Fruit fly (Drosophila melanogaster) whole organism, embryonic: ENCODE data around the gene CG14229.

Experiments used
- B-H2 ChIP-seq: fragments of 200-800 bp; sonication (Bioruptor generic); optimal IDR thresholded peaks from 2 replicates; lab custom pipeline; 2018; ENCODE audit warnings: missing biosample characterization, mild to moderate bottlenecking, missing genetic modification characterization
- Bdp1 ChIP-seq: fragments of 200-800 bp; sonication (Bioruptor generic); optimal IDR thresholded peaks from 3 replicates; lab custom pipeline; 2016; ENCODE audit warnings: missing biosample characterization, missing genetic modification characterization
- Bgb ChIP-seq: fragments of 200-800 bp; sonication (Bioruptor generic); IDR thresholded peaks from 2 replicates; pipeline ENCODE4 v1.3.6; 2022; ENCODE audit warnings: missing biosample characterization, missing genetic modification characterization; ENCODE audit not compliant: partially characterized antibody
- CG10565 ChIP-seq: fragments of 200-800 bp; sonication (Bioruptor generic); optimal IDR thresholded peaks from 3 replicates; lab custom pipeline; 2016; ENCODE audit warnings: missing biosample characterization, mild to moderate bottlenecking, missing genetic modification characterization
- CG10959 ChIP-seq: fragments of 200-800 bp; sonication (Bioruptor generic); IDR thresholded peaks from 2 replicates; pipeline ENCODE4 v1.3.6; 2022; ENCODE audit warnings: missing biosample characterization, missing genetic modification characterization
- CG11247 ChIP-seq: fragments of 200-800 bp; sonication (Bioruptor generic); IDR thresholded peaks from 2 replicates; pipeline ENCODE4 v1.3.6; 2022; ENCODE audit warnings: missing biosample characterization, missing genetic modification characterization
- CG12942 ChIP-seq: fragments of 200-800 bp; sonication (Bioruptor generic); optimal IDR thresholded peaks from 3 replicates; lab custom pipeline; 2016; ENCODE audit warnings: missing biosample characterization, missing genetic modification characterization
- CG14667 ChIP-seq: fragments of 200-800 bp; sonication (Bioruptor generic); IDR thresholded peaks from 2 replicates; pipeline ENCODE4 v1.3.6; 2022; ENCODE audit warnings: missing biosample characterization, missing genetic modification characterization
- CG15479 ChIP-seq: fragments of 200-800 bp; sonication (Bioruptor generic); optimal IDR thresholded peaks from 3 replicates; lab custom pipeline; 2019; ENCODE audit warnings: missing biosample characterization, mild to moderate bottlenecking, missing genetic modification characterization, moderate library complexity
- CG16863 ChIP-seq: fragments of 200-800 bp; sonication (Bioruptor generic); optimal IDR thresholded peaks from 3 replicates; lab custom pipeline; 2016; ENCODE audit warnings: missing biosample characterization, missing genetic modification characterization
- CG2116 ChIP-seq: fragments of 200-800 bp; sonication (Bioruptor generic); optimal IDR thresholded peaks from 3 replicates; lab custom pipeline; 2018; ENCODE audit warnings: missing biosample characterization, mild to moderate bottlenecking, missing genetic modification characterization
- CG2712 ChIP-seq: fragments of 200-800 bp; optimal IDR thresholded peaks from 3 replicates; lab custom pipeline; 2019; ENCODE audit warnings: missing biosample characterization, mild to moderate bottlenecking, missing genetic modification characterization, moderate library complexity
- CG30431 ChIP-seq: fragments of 200-800 bp; sonication (Bioruptor generic); optimal IDR thresholded peaks from 2 replicates; lab custom pipeline; 2017; ENCODE audit warnings: missing biosample characterization, missing genetic modification characterization
- CG32767 ChIP-seq: fragments of 200-800 bp; sonication (Bioruptor generic); IDR thresholded peaks from 2 replicates; pipeline ENCODE4 v1.3.6; 2022; ENCODE audit warnings: missing biosample characterization, missing genetic modification characterization
- CG43689 ChIP-seq: fragments of 200-800 bp; sonication (Bioruptor generic); IDR thresholded peaks from 2 replicates; pipeline ENCODE4 v1.3.6; 2022; ENCODE audit warnings: missing biosample characterization, missing genetic modification characterization
- CG4820 ChIP-seq: fragments of 200-800 bp; sonication (Bioruptor generic); optimal IDR thresholded peaks from 3 replicates; lab custom pipeline; 2016; ENCODE audit warnings: missing biosample characterization, missing genetic modification characterization
- CG6813 ChIP-seq: fragments of 200-800 bp; sonication (Bioruptor generic); optimal IDR thresholded peaks from 2 replicates; lab custom pipeline; 2017; ENCODE audit warnings: missing biosample characterization, missing genetic modification characterization, mild to moderate bottlenecking, moderate library complexity, missing genetic modification reagents
- CG7987 ChIP-seq: fragments of 200-800 bp; sonication (Bioruptor generic); optimal IDR thresholded peaks from 2 replicates; lab custom pipeline; 2018; ENCODE audit warnings: missing biosample characterization, mild to moderate bottlenecking, missing genetic modification characterization, moderate library complexity
- CG8290 ChIP-seq, 3 experiments: fragments of 200-800 bp; sonication (Bioruptor generic); optimal IDR thresholded peaks; 2 replicates each; lab custom pipeline; 2016 to 2019; ENCODE audit warnings: missing biosample characterization in 3 of 3, missing genetic modification characterization in 3 of 3, mild to moderate bottlenecking in 2 of 3, moderate library complexity in 1 of 3
- CTCF ChIP-seq: fragments of 200-800 bp; sonication (Bioruptor generic); optimal IDR thresholded peaks from 2 replicates; lab custom pipeline; 2017; ENCODE audit warnings: missing biosample characterization, mild to moderate bottlenecking, missing genetic modification characterization, moderate library complexity
- Camta ChIP-seq: fragments of 200-800 bp; sonication (Bioruptor generic); optimal IDR thresholded peaks from 2 replicates; lab custom pipeline; 2016; ENCODE audit warnings: missing biosample characterization, missing genetic modification characterization
- CkIIα-i1 ChIP-seq: fragments of 200-800 bp; sonication (Bioruptor generic); IDR thresholded peaks from 2 replicates; pipeline ENCODE4 v1.3.6; 2022; ENCODE audit warnings: missing biosample characterization, missing genetic modification characterization
- D19B ChIP-seq: fragments of 200-800 bp; sonication (Bioruptor generic); optimal IDR thresholded peaks from 2 replicates; lab custom pipeline; 2017; ENCODE audit warnings: missing biosample characterization, mild to moderate bottlenecking, missing genetic modification characterization
- Dfd ChIP-seq, 2 experiments: fragments of >200 bp; optimal IDR thresholded peaks; 2 replicates each; lab custom pipeline; 2017; ENCODE audit warnings: missing biosample characterization in 2 of 2, missing genetic modification characterization in 2 of 2
- Doc3 ChIP-seq: fragments of 200-800 bp; sonication (Bioruptor generic); IDR thresholded peaks from 3 replicates; pipeline ENCODE4 v1.3.6; 2022; ENCODE audit warnings: missing biosample characterization, missing genetic modification characterization; ENCODE audit not compliant: partially characterized antibody
- Dref ChIP-seq: fragments of 200-800 bp; sonication (Bioruptor generic); IDR thresholded peaks from 2 replicates; pipeline ENCODE4 v1.3.6; 2022; ENCODE audit warnings: missing biosample characterization, missing genetic modification characterization
- H2.0 ChIP-seq: fragments of 200-800 bp; sonication (Bioruptor generic); IDR thresholded peaks from 2 replicates; pipeline ENCODE4 v1.3.6; 2022; ENCODE audit warnings: missing biosample characterization, missing genetic modification characterization
- Opbp ChIP-seq: fragments of 200-800 bp; sonication (Bioruptor generic); IDR thresholded peaks from 3 replicates; pipeline ENCODE4 v1.3.6; 2022; ENCODE audit warnings: missing biosample characterization, missing genetic modification characterization; ENCODE audit not compliant: partially characterized antibody
- Spps ChIP-seq: fragments of 200-800 bp; sonication (Bioruptor generic); optimal IDR thresholded peaks from 2 replicates; lab custom pipeline; 2018; ENCODE audit warnings: missing biosample characterization, mild to moderate bottlenecking, missing genetic modification characterization
- Trl ChIP-seq, 3 experiments: fragments of >200 bp in 2 of 3; fragments of 200-800 bp in 1 of 3; sonication (Bioruptor generic) in 1 of 3; optimal IDR thresholded peaks; 2 replicates in 1 of 3; 3 replicates in 2 of 3; lab custom pipeline; 2016 to 2017; ENCODE audit warnings: missing biosample characterization in 1 of 3, missing genetic modification characterization in 1 of 3
- ara ChIP-seq: fragments of 200-800 bp; sonication (Bioruptor generic); IDR thresholded peaks from 2 replicates; pipeline ENCODE4 v1.3.6; 2022; ENCODE audit warnings: missing biosample characterization, missing genetic modification characterization
- ash1 ChIP-seq: fragments of 200-800 bp; sonication (Bioruptor generic); optimal IDR thresholded peaks from 2 replicates; lab custom pipeline; 2018; ENCODE audit warnings: missing biosample characterization, mild to moderate bottlenecking, missing genetic modification characterization
- caup ChIP-seq: fragments of 200-800 bp; sonication (Bioruptor generic); optimal IDR thresholded peaks from 3 replicates; lab custom pipeline; 2017; ENCODE audit warnings: missing biosample characterization, mild to moderate bottlenecking, missing genetic modification characterization, moderate library complexity; ENCODE audit not compliant: severe bottlenecking
- crol ChIP-seq: fragments of 200-800 bp; sonication (Bioruptor generic); IDR thresholded peaks from 2 replicates; pipeline ENCODE4 v1.3.6; 2022; ENCODE audit warnings: missing biosample characterization, missing genetic modification characterization
- dati ChIP-seq: fragments of 200-800 bp; sonication (Bioruptor generic); IDR thresholded peaks from 2 replicates; pipeline ENCODE4 v1.3.6; 2022; ENCODE audit warnings: missing biosample characterization, missing genetic modification characterization
- dysf ChIP-seq: fragments of 200-800 bp; sonication (Bioruptor generic); IDR thresholded peaks from 3 replicates; pipeline ENCODE4 v1.3.6; 2022; ENCODE audit warnings: missing biosample characterization, missing genetic modification characterization
- eyg ChIP-seq: fragments of 200-800 bp; sonication (Bioruptor generic); optimal IDR thresholded peaks from 3 replicates; lab custom pipeline; 2016; ENCODE audit warnings: missing biosample characterization, missing genetic modification characterization
- fru ChIP-seq: fragments of >200 bp; optimal IDR thresholded peaks from 2 replicates; lab custom pipeline; 2017
- gem ChIP-seq: fragments of 200-800 bp; sonication (Bioruptor generic); optimal IDR thresholded peaks from 2 replicates; lab custom pipeline; 2019; ENCODE audit warnings: missing biosample characterization, mild to moderate bottlenecking, missing genetic modification characterization, moderate library complexity
- hth ChIP-seq: fragments of >200 bp; optimal IDR thresholded peaks from 2 replicates; lab custom pipeline; 2017; ENCODE audit warnings: inconsistent platforms
- jigr1 ChIP-seq: fragments of 200-800 bp; sonication (Bioruptor generic); IDR thresholded peaks from 3 replicates; pipeline ENCODE4 v1.3.6; 2022; ENCODE audit warnings: missing biosample characterization, missing genetic modification characterization
- org-1 ChIP-seq: fragments of 200-800 bp; sonication (Bioruptor generic); optimal IDR thresholded peaks from 2 replicates; lab custom pipeline; 2017; ENCODE audit warnings: missing biosample characterization, missing genetic modification characterization
- otp ChIP-seq: fragments of 200-800 bp; sonication (Bioruptor generic); IDR thresholded peaks from 3 replicates; pipeline ENCODE4, ENCODE4 v1.3.6; 2022; ENCODE audit warnings: missing biosample characterization, missing genetic modification characterization
- pb ChIP-seq: fragments of 200-800 bp; sonication (Bioruptor generic); optimal IDR thresholded peaks from 3 replicates; lab custom pipeline; 2016; ENCODE audit warnings: missing biosample characterization, missing genetic modification characterization
- ro ChIP-seq: fragments of 200-800 bp; sonication (Bioruptor generic); IDR thresholded peaks from 2 replicates; pipeline ENCODE4 v1.3.6; 2022; ENCODE audit warnings: missing biosample characterization, missing genetic modification characterization
- run ChIP-seq: fragments of 200-800 bp; sonication (Bioruptor generic); optimal IDR thresholded peaks from 3 replicates; lab custom pipeline; 2018; ENCODE audit warnings: missing biosample characterization, mild to moderate bottlenecking, missing genetic modification characterization
- sc ChIP-seq, 3 experiments: fragments of >200 bp in 2 of 3; fragments of 200-800 bp in 1 of 3; sonication (Bioruptor generic) in 1 of 3; optimal IDR thresholded peaks; 2 replicates in 2 of 3; 3 replicates in 1 of 3; lab custom pipeline; 2017; ENCODE audit warnings: mild to moderate bottlenecking in 1 of 3, missing biosample characterization in 1 of 3, missing genetic modification characterization in 1 of 3, missing genetic modification reagents in 1 of 3
- ttk ChIP-seq: fragments of 200-800 bp; sonication (Bioruptor generic); IDR thresholded peaks from 2 replicates; pipeline ENCODE4 v2.1.2; 2022; ENCODE audit warnings: missing biosample characterization, missing genetic modification characterization
- unpg ChIP-seq: fragments of 200-800 bp; sonication (Bioruptor generic); optimal IDR thresholded peaks from 3 replicates; lab custom pipeline; 2018; ENCODE audit warnings: missing biosample characterization, mild to moderate bottlenecking, missing genetic modification characterization, moderate library complexity
- z ChIP-seq: fragments of 200-800 bp; sonication (Bioruptor generic); IDR thresholded peaks from 3 replicates; pipeline ENCODE4 v1.3.6; 2022; ENCODE audit warnings: missing biosample characterization, missing genetic modification characterization
- zen ChIP-seq: fragments of 200-800 bp; sonication (Bioruptor generic); optimal IDR thresholded peaks from 3 replicates; lab custom pipeline; 2018; ENCODE audit warnings: missing biosample characterization, mild to moderate bottlenecking, missing genetic modification characterization, moderate library complexity

The CG14229 gene

dm6 chrX:19645873-19646541 is 49.0 kb downstream of the CG14229 start, which contains the start of gene Arp10 (continued):
- TF ChIP-seq CG6813 (no peak), sc (optimal IDR thresholded peaks at IDR 0.05; lab: Kevin White, UChicago) (no peak), sc (GFP tag; optimal IDR thresholded peaks at IDR 0.05; lab: Kevin White, UChicago) (no peak), D19B (GFP tag; lab: Kevin White, UChicago) (no peak), Camta (GFP tag; lab: Kevin White, UChicago) (no peak), CG16863 (GFP tag; lab: Kevin White, UChicago) (no peak), CG14667 (no peak), CG32767 (GFP tag; lab: Robert Waterston, UW) (no peak), Dfd (GFP tag; optimal IDR thresholded peaks at IDR 0.05; lab: Kevin White, UChicago) (peak in 1 of 2 experiments; percentile 22), CG15479 (GFP tag; lab: Kevin White, UChicago) (no peak), org-1 (no peak), CG10959 (no peak), H2.0 (no peak), CG2712 (peak; percentile 8), CTCF (GFP tag; lab: Kevin White, UChicago) (no peak), CG10565 (GFP tag; lab: Kevin White, UChicago) (no peak), Spps (tag; lab: Kevin White, UChicago) (no peak), CG2116 (peak; percentile 61), crol (GFP tag; lab: Robert Waterston, UW) (no peak), Trl (optimal IDR thresholded peaks at IDR 0.05; lab: Kevin White, UChicago) (no peak), Trl (GFP tag; optimal IDR thresholded peaks at IDR 0.05; lab: Kevin White, UChicago) (peak; percentile 41), jigr1 (GFP tag; lab: Robert Waterston, UW) (no peak), B-H2 (GFP tag; lab: Kevin White, UChicago) (no peak), Dref (GFP tag; lab: Robert Waterston, UW) (peak; percentile 71), CG43689 (GFP tag; lab: Robert Waterston, UW) (no peak), ro (GFP tag; lab: Robert Waterston, UW) (no peak), ara (no peak), CG12942 (GFP tag; lab: Kevin White, UChicago) (no peak), run (tag; lab: Kevin White, UChicago) (no peak), unpg (GFP tag; lab: Kevin White, UChicago) (no peak), ttk (no peak), hth (lab: Kevin White, UChicago) (no peak), fru (lab: Kevin White, UChicago) (no peak), CkIIα-i1 (GFP tag; lab: Robert Waterston, UW) (no peak), Bdp1 (GFP tag; lab: Kevin White, UChicago) (no peak), gem (tag; lab: Kevin White, UChicago) (no peak), CG4820 (GFP tag; lab: Kevin White, UChicago) (no peak), CG11247 (no peak), dati (GFP tag; lab: Robert Waterston, UW) (no peak), Opbp (GFP tag; lab: Robert Waterston, UW) (peak; percentile 60; the same call in 1 of the 3 replicates), Doc3 (GFP tag; lab: Robert Waterston, UW) (no peak), dysf (GFP tag; lab: Robert Waterston, UW) (0 out of 3 replicates have a peak, but pooled peaks have one; percentile 6), CG7987 (GFP tag; lab: Kevin White, UChicago) (no peak), eyg (GFP tag; lab: Kevin White, UChicago) (no peak), Bgb (GFP tag; lab: Robert Waterston, UW) (peak; percentile 43; the same call in 1 of the 2 replicates), otp (GFP tag; lab: Robert Waterston, UW) (no peak), pb (GFP tag; lab: Kevin White, UChicago) (no peak), z (no peak), CG30431 (GFP tag; lab: Kevin White, UChicago) (no peak), zen (peak; percentile 21), caup (GFP tag; lab: Kevin White, UChicago) (no peak), ash1 (no peak), CG8290 (GFP tag; optimal IDR thresholded peaks at IDR 0.05; lab: Kevin White, UChicago) (peak; percentile 42), CG8290 (tag; optimal IDR thresholded peaks at IDR 0.05; lab: Kevin White, UChicago) (no peak)
